Fruit fly (Drosophila melanogaster) whole organism, embryonic: Measurements from ENCODE around the gene Spt20.

Experiments used
- Bdp1 ChIP-seq: fragments of 200-800 bp; sonication (Bioruptor generic); optimal IDR thresholded peaks from 3 replicates; lab custom pipeline; 2016; ENCODE audit warnings: missing biosample characterization, missing genetic modification characterization
- CG10209 ChIP-seq: fragments of 200-800 bp; sonication (Bioruptor generic); optimal IDR thresholded peaks from 3 replicates; lab custom pipeline; 2017; ENCODE audit warnings: missing biosample characterization, mild to moderate bottlenecking, missing genetic modification characterization, missing genetic modification reagents
- CG10462 ChIP-seq: fragments of 200-800 bp; sonication (Bioruptor generic); optimal IDR thresholded peaks from 2 replicates; lab custom pipeline; 2016; ENCODE audit warnings: missing biosample characterization, missing genetic modification characterization
- CG12659 ChIP-seq: fragments of 200-800 bp; sonication (Bioruptor generic); optimal IDR thresholded peaks from 3 replicates; lab custom pipeline; 2017; ENCODE audit warnings: mild to moderate bottlenecking, missing biosample characterization, missing genetic modification reagents, missing genetic modification characterization
- CG14014 ChIP-seq: fragments of 200-800 bp; sonication (Bioruptor generic); IDR thresholded peaks from 2 replicates; pipeline ENCODE4 v1.3.6; 2022; ENCODE audit warnings: missing biosample characterization, missing genetic modification characterization
- CG15479 ChIP-seq: fragments of 200-800 bp; sonication (Bioruptor generic); optimal IDR thresholded peaks from 3 replicates; lab custom pipeline; 2019; ENCODE audit warnings: missing biosample characterization, mild to moderate bottlenecking, missing genetic modification characterization, moderate library complexity
- CG15514 ChIP-seq: fragments of 200-800 bp; sonication (Bioruptor generic); optimal IDR thresholded peaks from 3 replicates; lab custom pipeline; 2017; ENCODE audit warnings: missing biosample characterization, missing genetic modification characterization, mild to moderate bottlenecking, moderate library complexity, missing genetic modification reagents
- CG1647 ChIP-seq: fragments of 200-800 bp; sonication (Bioruptor generic); optimal IDR thresholded peaks from 3 replicates; lab custom pipeline; 2016; ENCODE audit warnings: missing biosample characterization, missing genetic modification characterization
- CG16813 ChIP-seq: fragments of 200-800 bp; sonication (Bioruptor generic); IDR thresholded peaks from 3 replicates; pipeline ENCODE4 v1.3.6; 2022; ENCODE audit warnings: missing biosample characterization, missing genetic modification characterization; ENCODE audit not compliant: partially characterized antibody
- CG1792 ChIP-seq: fragments of 200-800 bp; sonication (Bioruptor generic); optimal IDR thresholded peaks from 2 replicates; lab custom pipeline; 2016; ENCODE audit warnings: missing biosample characterization, missing genetic modification characterization
- CG18011 ChIP-seq: fragments of 200-800 bp; sonication (Bioruptor generic); optimal IDR thresholded peaks from 2 replicates; lab custom pipeline; 2017; ENCODE audit warnings: missing biosample characterization, missing genetic modification characterization, mild to moderate bottlenecking, moderate library complexity, missing genotype
- CG18619 ChIP-seq: fragments of 200-800 bp; sonication (Bioruptor generic); optimal IDR thresholded peaks from 3 replicates; lab custom pipeline; 2017; ENCODE audit warnings: missing biosample characterization, mild to moderate bottlenecking, missing genetic modification characterization
- CG30431 ChIP-seq: fragments of 200-800 bp; sonication (Bioruptor generic); optimal IDR thresholded peaks from 2 replicates; lab custom pipeline; 2017; ENCODE audit warnings: missing biosample characterization, missing genetic modification characterization
- CG3407 ChIP-seq: fragments of 200-800 bp; sonication (Bioruptor generic); optimal IDR thresholded peaks from 2 replicates; lab custom pipeline; 2018; ENCODE audit warnings: missing biosample characterization, mild to moderate bottlenecking, missing genetic modification characterization
- CG34376 ChIP-seq: fragments of 200-800 bp; sonication (Bioruptor generic); optimal IDR thresholded peaks from 2 replicates; lab custom pipeline; 2018; ENCODE audit warnings: missing biosample characterization, mild to moderate bottlenecking, missing genetic modification characterization
- CG5953 ChIP-seq: fragments of 200-800 bp; sonication (Bioruptor generic); IDR thresholded peaks from 2 replicates; pipeline ENCODE4 v1.3.6; 2022; ENCODE audit warnings: missing biosample characterization, missing genetic modification characterization
- CG6683 ChIP-seq: fragments of 200-800 bp; sonication (Bioruptor generic); optimal IDR thresholded peaks from 2 replicates; lab custom pipeline; 2017; ENCODE audit warnings: missing biosample characterization, mild to moderate bottlenecking, missing genetic modification characterization, missing genetic modification reagents
- CG7271 ChIP-seq: fragments of 200-800 bp; sonication (Bioruptor generic); optimal IDR thresholded peaks from 2 replicates; lab custom pipeline; 2018; ENCODE audit warnings: missing biosample characterization, mild to moderate bottlenecking, missing genetic modification characterization, moderate library complexity
- CG7357 ChIP-seq: fragments of 200-800 bp; sonication (Bioruptor generic); IDR thresholded peaks from 3 replicates; pipeline ENCODE4 v1.3.6; 2022; ENCODE audit warnings: missing biosample characterization, missing genetic modification characterization
- CG7786 ChIP-seq: fragments of 200-800 bp; sonication (Bioruptor generic); optimal IDR thresholded peaks from 2 replicates; lab custom pipeline; 2016; ENCODE audit warnings: missing biosample characterization, missing genetic modification characterization
- CG7963 ChIP-seq: fragments of 200-800 bp; sonication (Bioruptor generic); IDR thresholded peaks from 3 replicates; pipeline ENCODE4 v1.3.6; 2022; ENCODE audit warnings: missing biosample characterization, missing genetic modification characterization; ENCODE audit not compliant: partially characterized antibody
- CG7987 ChIP-seq: fragments of 200-800 bp; sonication (Bioruptor generic); optimal IDR thresholded peaks from 2 replicates; lab custom pipeline; 2018; ENCODE audit warnings: missing biosample characterization, mild to moderate bottlenecking, missing genetic modification characterization, moderate library complexity
- CG8290 ChIP-seq, 3 experiments: fragments of 200-800 bp; sonication (Bioruptor generic); optimal IDR thresholded peaks; 2 replicates each; lab custom pipeline; 2016 to 2019; ENCODE audit warnings: missing biosample characterization in 3 of 3, missing genetic modification characterization in 3 of 3, mild to moderate bottlenecking in 2 of 3, moderate library complexity in 1 of 3
- CG9727 ChIP-seq: fragments of 200-800 bp; sonication (Bioruptor generic); optimal IDR thresholded peaks from 3 replicates; lab custom pipeline; 2017; ENCODE audit warnings: missing biosample characterization, mild to moderate bottlenecking, missing genetic modification characterization
- Elba2 ChIP-seq: fragments of 200-800 bp; sonication (Bioruptor generic); optimal IDR thresholded peaks from 3 replicates; lab custom pipeline; 2016; ENCODE audit warnings: missing biosample characterization, missing genetic modification characterization
- HLHmδ ChIP-seq: fragments of 200-800 bp; sonication (Bioruptor generic); optimal IDR thresholded peaks from 2 replicates; lab custom pipeline; 2018; ENCODE audit warnings: missing biosample characterization, mild to moderate bottlenecking, missing genetic modification characterization, moderate library complexity
- Med ChIP-seq: fragments of 200-800 bp; sonication (Bioruptor generic); peaks from one replicate; lab custom pipeline; 2016; ENCODE audit warnings: missing biosample characterization, missing genetic modification characterization, mild to moderate bottlenecking, inconsistent platforms, moderate library complexity
- Nf-YA ChIP-seq: fragments of 200-800 bp; sonication (Bioruptor generic); IDR thresholded peaks from 2 replicates; pipeline ENCODE4 v1.3.6; 2022; ENCODE audit warnings: missing biosample characterization, missing genetic modification characterization
- Optix ChIP-seq: fragments of 200-800 bp; sonication (Bioruptor generic); IDR thresholded peaks from 3 replicates; pipeline ENCODE4 v1.3.6; 2022; ENCODE audit warnings: missing biosample characterization, missing genetic modification characterization
- Ravus ChIP-seq: fragments of 200-800 bp; sonication (Bioruptor generic); IDR thresholded peaks from 2 replicates; pipeline ENCODE4 v1.3.6; 2022; ENCODE audit warnings: missing biosample characterization, missing genetic modification characterization
- Trl ChIP-seq, 3 experiments: fragments of >200 bp in 2 of 3; fragments of 200-800 bp in 1 of 3; sonication (Bioruptor generic) in 1 of 3; optimal IDR thresholded peaks; 2 replicates in 1 of 3; 3 replicates in 2 of 3; lab custom pipeline; 2016 to 2017; ENCODE audit warnings: missing biosample characterization in 1 of 3, missing genetic modification characterization in 1 of 3
- ac ChIP-seq: fragments of 200-800 bp; sonication (Bioruptor generic); optimal IDR thresholded peaks from 3 replicates; lab custom pipeline; 2017; ENCODE audit warnings: missing biosample characterization, mild to moderate bottlenecking, missing genetic modification characterization
- ara ChIP-seq: fragments of 200-800 bp; sonication (Bioruptor generic); IDR thresholded peaks from 2 replicates; pipeline ENCODE4 v1.3.6; 2022; ENCODE audit warnings: missing biosample characterization, missing genetic modification characterization
- croc ChIP-seq: fragments of 200-800 bp; sonication (Bioruptor generic); conservative IDR thresholded peaks from 3 replicates; pipeline ENCODE4 v1.3.6; 2022; ENCODE audit warnings: missing biosample characterization, missing genetic modification characterization
- dimm ChIP-seq: fragments of 200-800 bp; sonication (Bioruptor generic); IDR thresholded peaks from 2 replicates; pipeline ENCODE4 v1.3.6; 2022; ENCODE audit warnings: missing biosample characterization, missing genetic modification characterization
- disco-r ChIP-seq: fragments of 200-800 bp; sonication (Bioruptor generic); optimal IDR thresholded peaks from 2 replicates; lab custom pipeline; 2016; ENCODE audit warnings: missing biosample characterization, missing genetic modification characterization
- dm ChIP-seq: fragments of 200-800 bp; sonication (Bioruptor generic); optimal IDR thresholded peaks from 3 replicates; lab custom pipeline; 2016; ENCODE audit warnings: missing biosample characterization, missing genetic modification characterization
- fd64A ChIP-seq: fragments of 200-800 bp; sonication (Bioruptor generic); optimal IDR thresholded peaks from 3 replicates; lab custom pipeline; 2018; ENCODE audit warnings: missing biosample characterization, mild to moderate bottlenecking, missing genetic modification characterization
- hkb ChIP-seq, 2 experiments: fragments of 200-800 bp in 1 of 2; fragments of >200 bp in 1 of 2; sonication (Bioruptor generic) in 1 of 2; IDR thresholded peaks in 1 of 2; optimal IDR thresholded peaks in 1 of 2; 2 replicates each; pipeline versions ENCODE4 v1.3.6 to Lab custom; 2017 to 2022; ENCODE audit warnings: missing biosample characterization in 1 of 2, missing genetic modification characterization in 1 of 2
- ind ChIP-seq: fragments of 200-800 bp; sonication (Bioruptor generic); optimal IDR thresholded peaks from 3 replicates; lab custom pipeline; 2016; ENCODE audit warnings: missing biosample characterization, missing genetic modification characterization
- jumu ChIP-seq: fragments of 200-800 bp; sonication (Bioruptor generic); optimal IDR thresholded peaks from 3 replicates; lab custom pipeline; 2016; ENCODE audit warnings: missing biosample characterization, missing genetic modification characterization
- luna ChIP-seq: fragments of 200-800 bp; sonication (Bioruptor generic); optimal IDR thresholded peaks from 2 replicates; lab custom pipeline; 2016; ENCODE audit warnings: missing biosample characterization, missing genetic modification characterization
- pros ChIP-seq: fragments of 200-800 bp; sonication (Bioruptor generic); optimal IDR thresholded peaks from 3 replicates; lab custom pipeline; 2019; ENCODE audit warnings: missing biosample characterization, mild to moderate bottlenecking, missing genetic modification characterization, moderate library complexity
- schlank ChIP-seq: fragments of 200-800 bp; sonication (Bioruptor generic); optimal IDR thresholded peaks from 2 replicates; lab custom pipeline; 2018; ENCODE audit warnings: missing biosample characterization, mild to moderate bottlenecking, missing genetic modification characterization
- sd ChIP-seq: fragments of 200-800 bp; sonication (Bioruptor generic); optimal IDR thresholded peaks from 3 replicates; lab custom pipeline; 2018; ENCODE audit warnings: missing biosample characterization, mild to moderate bottlenecking, missing genetic modification characterization, moderate library complexity
- so ChIP-seq: fragments of 200-800 bp; sonication (Bioruptor generic); IDR thresholded peaks from 3 replicates; pipeline ENCODE4 v1.3.6; 2022; ENCODE audit warnings: missing biosample characterization, missing genetic modification characterization
- sug ChIP-seq: fragments of 200-800 bp; optimal IDR thresholded peaks from 2 replicates; lab custom pipeline; 2019; ENCODE audit warnings: missing biosample characterization, mild to moderate bottlenecking, missing genetic modification characterization, moderate library complexity
- tup ChIP-seq: fragments of 200-800 bp; sonication (Bioruptor generic); optimal IDR thresholded peaks from 2 replicates; lab custom pipeline; 2016; ENCODE audit warnings: missing biosample characterization, mild to moderate bottlenecking, missing genetic modification characterization, moderate library complexity
- tx ChIP-seq: fragments of 200-800 bp; sonication (Bioruptor generic); optimal IDR thresholded peaks from 2 replicates; lab custom pipeline; 2016; ENCODE audit warnings: missing biosample characterization, missing genetic modification characterization

Spt20 gene

DNA sequence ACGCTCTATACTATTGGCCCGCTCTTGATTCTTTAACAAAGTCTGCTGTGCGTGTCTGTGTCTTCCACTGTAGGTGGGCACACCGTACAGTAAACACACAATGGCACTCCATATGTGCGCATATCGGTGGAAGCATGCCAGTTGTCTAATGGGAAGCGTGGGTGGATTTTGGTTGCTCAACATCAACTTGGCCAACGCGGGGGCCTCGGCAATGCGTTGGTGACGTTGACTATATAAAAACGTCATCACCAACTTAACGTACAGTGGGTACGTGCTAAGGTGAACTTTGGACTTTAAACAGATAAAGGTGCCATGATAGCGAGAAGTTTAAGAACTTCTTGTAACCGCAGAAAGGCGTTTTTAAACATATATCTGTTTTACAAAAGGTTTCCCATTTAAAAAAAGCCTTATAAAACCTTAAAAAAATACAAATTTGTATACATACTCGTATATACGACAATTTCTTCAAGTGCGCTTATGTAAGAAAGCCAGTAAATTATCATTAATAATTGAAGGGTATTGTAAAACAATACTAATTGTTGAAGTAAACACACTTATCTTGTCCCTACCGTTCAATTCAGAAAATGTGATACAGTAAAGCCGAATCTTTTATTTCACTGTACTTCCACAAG, 22.8 kb upstream of the Spt20 start (continued):
- TF ChIP-seq CG5953 (GFP tag; lab: Robert Waterston, UW): no peak
- peak; percentile 57 for TF ChIP-seq CG12659 (GFP tag; lab: Kevin White, UChicago)
- peak; percentile 88 for TF ChIP-seq Med (GFP tag; lab: Kevin White, UChicago)
- TF ChIP-seq disco-r (GFP tag; lab: Kevin White, UChicago): no peak
- no peak for TF ChIP-seq tup (GFP tag; lab: Kevin White, UChicago)
- no peak for TF ChIP-seq ara (GFP tag; lab: Robert Waterston, UW)
- no peak for TF ChIP-seq tx
- no peak for TF ChIP-seq CG3407 (GFP tag; lab: Kevin White, UChicago)
- TF ChIP-seq CG9727 (GFP tag; lab: Kevin White, UChicago): peak; percentile 62
- TF ChIP-seq CG18011 (GFP tag; lab: Kevin White, UChicago): peak; percentile 44
- no peak for TF ChIP-seq CG1647 (GFP tag; lab: Kevin White, UChicago)
- no peak for TF ChIP-seq CG7271 (tag; lab: Kevin White, UChicago)
- TF ChIP-seq CG18619: peak; percentile 60
- TF ChIP-seq CG30431 (GFP tag; lab: Kevin White, UChicago): no peak
- TF ChIP-seq CG7987 (GFP tag; lab: Kevin White, UChicago): no peak
- TF ChIP-seq croc (GFP tag; lab: Robert Waterston, UW): no peak
- peak; percentile 72 for TF ChIP-seq sd (tag; lab: Kevin White, UChicago)
- no peak for TF ChIP-seq jumu (GFP tag; lab: Kevin White, UChicago)
- no peak for TF ChIP-seq CG6683 (GFP tag; lab: Kevin White, UChicago)
- TF ChIP-seq fd64A: no peak
- no peak for TF ChIP-seq ac (GFP tag; lab: Kevin White, UChicago)
- no peak for TF ChIP-seq hkb (optimal IDR thresholded peaks at IDR 0.05; lab: Kevin White, UChicago)
- TF ChIP-seq hkb (GFP tag; IDR thresholded peaks at IDR 0.05; lab: Robert Waterston, UW): peak; percentile 59
- TF ChIP-seq Ravus (GFP tag; lab: Robert Waterston, UW): no peak
- TF ChIP-seq CG7786 (GFP tag; lab: Kevin White, UChicago): peak; percentile 63
- TF ChIP-seq CG1792 (GFP tag; lab: Kevin White, UChicago): no peak
- TF ChIP-seq CG10209 (GFP tag; lab: Kevin White, UChicago): peak; percentile 41
- TF ChIP-seq CG7357 (GFP tag; lab: Robert Waterston, UW): no peak
- TF ChIP-seq CG14014 (GFP tag; lab: Robert Waterston, UW): 0 out of 2 replicates have a peak, but pooled peaks have one; percentile 30
- TF ChIP-seq HLHmδ (GFP tag; lab: Kevin White, UChicago): no peak
- no peak for TF ChIP-seq luna (GFP tag; lab: Kevin White, UChicago)
- no peak for TF ChIP-seq dm (GFP tag; lab: Kevin White, UChicago)

DNA sequence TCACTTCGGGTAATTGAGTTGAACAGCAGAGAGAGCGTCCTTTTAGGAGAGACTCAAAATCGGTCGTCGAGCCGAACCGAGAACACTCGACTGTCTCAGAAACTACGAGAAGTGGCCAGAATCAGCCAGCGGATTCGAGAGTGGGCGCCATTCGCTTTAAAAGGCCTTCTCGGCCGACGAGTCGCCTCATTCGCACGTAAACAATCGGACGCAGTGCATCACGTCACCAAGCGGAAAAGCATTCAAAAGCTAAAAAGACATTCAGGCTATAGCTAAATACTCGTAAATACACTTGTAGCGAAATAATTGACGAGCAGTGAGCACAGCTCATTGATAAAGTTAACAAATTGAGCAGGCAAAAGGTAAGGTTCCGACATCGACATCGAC, 22.3 kb upstream of the Spt20 start:
- no peak for TF ChIP-seq CG34376 (GFP tag; lab: Kevin White, UChicago)
- TF ChIP-seq CG7786 (GFP tag; lab: Kevin White, UChicago): no peak
- no peak for TF ChIP-seq CG7963
- no peak for TF ChIP-seq CG10462 (GFP tag; lab: Kevin White, UChicago)
- TF ChIP-seq CG15479 (GFP tag; lab: Kevin White, UChicago): no peak
- no peak for TF ChIP-seq CG8290 (GFP tag; optimal IDR thresholded peaks at IDR 0.05; lab: Kevin White, UChicago)
- peak in 1 of 2 experiments; percentile 8 for TF ChIP-seq CG8290 (tag; optimal IDR thresholded peaks at IDR 0.05; lab: Kevin White, UChicago)
- TF ChIP-seq schlank (tag; lab: Kevin White, UChicago): no peak
- TF ChIP-seq Trl (optimal IDR thresholded peaks at IDR 0.05; lab: Kevin White, UChicago): peak in 1 of 2 experiments; percentile 55
- TF ChIP-seq Trl (GFP tag; optimal IDR thresholded peaks at IDR 0.05; lab: Kevin White, UChicago): no peak
- TF ChIP-seq pros: no peak
- TF ChIP-seq Optix: no peak
- no peak for TF ChIP-seq CG15514
- no peak for TF ChIP-seq Nf-YA (GFP tag; lab: Robert Waterston, UW)
- no peak for TF ChIP-seq CG30431 (GFP tag; lab: Kevin White, UChicago)
- TF ChIP-seq sug: no peak
- no peak for TF ChIP-seq Bdp1 (GFP tag; lab: Kevin White, UChicago)
- no peak for TF ChIP-seq CG16813 (GFP tag; lab: Robert Waterston, UW)
- no peak for TF ChIP-seq dimm
- no peak for TF ChIP-seq ind (GFP tag; lab: Kevin White, UChicago)
- no peak for TF ChIP-seq Elba2 (GFP tag; lab: Kevin White, UChicago)
- TF ChIP-seq so: no peak
